Worm (Caenorhabditis elegans) whole organism, L2 larva: ENCODE results near the gene E02A10.4.

ENCODE experiments used
- C34F6.9 ChIP-seq: fragments of 150-350 bp; optimal IDR thresholded peaks from 2 replicates; lab custom pipeline; 2014; ENCODE audit warnings: missing biosample characterization, missing genetic modification characterization
- ZK546.5 ChIP-seq: sonication (generic microtip); optimal IDR thresholded peaks from 2 replicates; lab custom pipeline; 2017; ENCODE audit warnings: missing biosample characterization, missing genetic modification characterization
- alr-1 ChIP-seq: fragments of 150-350 bp; optimal IDR thresholded peaks from 2 replicates; lab custom pipeline; 2014; ENCODE audit warnings: missing biosample characterization, missing genetic modification characterization
- ama-1 ChIP-seq: fragments of 150-350 bp; optimal IDR thresholded peaks from 2 replicates; lab custom pipeline; 2018; ENCODE audit warnings: inconsistent platforms
- crh-2 ChIP-seq: sonication (generic microtip); optimal IDR thresholded peaks from 2 replicates; lab custom pipeline; 2017; ENCODE audit warnings: missing biosample characterization, missing genetic modification characterization
- dmd-4 ChIP-seq: sonication (generic microtip); optimal IDR thresholded peaks from 2 replicates; lab custom pipeline; 2017; ENCODE audit warnings: missing biosample characterization, missing genetic modification characterization
- egl-27 ChIP-seq: sonication (generic microtip); optimal IDR thresholded peaks from 3 replicates; lab custom pipeline; 2017; ENCODE audit warnings: missing biosample characterization, missing genetic modification reagents, missing genetic modification characterization
- elt-1 ChIP-seq: fragments of 150-350 bp; optimal IDR thresholded peaks from 2 replicates; lab custom pipeline; 2014; ENCODE audit warnings: missing biosample characterization, missing genetic modification characterization
- elt-3 ChIP-seq: sonication (generic microtip); optimal IDR thresholded peaks from 2 replicates; lab custom pipeline; 2017; ENCODE audit warnings: missing biosample characterization, missing genetic modification characterization
- fos-1 ChIP-seq: fragments of 150-350 bp; optimal IDR thresholded peaks from 2 replicates; lab custom pipeline; 2014; ENCODE audit warnings: missing biosample characterization, missing genetic modification characterization
- lin-11 ChIP-seq: fragments of 150-350 bp; sonication (generic microtip); optimal IDR thresholded peaks from 2 replicates; lab custom pipeline; 2014; ENCODE audit warnings: missing biosample characterization, missing genetic modification characterization, inconsistent platforms, mixed read lengths
- lin-13 ChIP-seq: fragments of 150-350 bp; optimal IDR thresholded peaks from 2 replicates; lab custom pipeline; 2014; ENCODE audit warnings: missing biosample characterization, missing genetic modification reagents, missing genetic modification characterization
- lsy-2 ChIP-seq, 2 experiments: fragments of 150-350 bp in 1 of 2; sonication (generic microtip) in 1 of 2; optimal IDR thresholded peaks; 2 replicates each; lab custom pipeline; 2014 to 2017; ENCODE audit warnings: missing biosample characterization in 2 of 2, missing genetic modification characterization in 2 of 2
- mbf-1 ChIP-seq: sonication (generic microtip); optimal IDR thresholded peaks from 2 replicates; lab custom pipeline; 2017; ENCODE audit warnings: missing biosample characterization, missing genetic modification characterization
- mdl-1 ChIP-seq, 2 experiments: fragments of 150-350 bp in 1 of 2; sonication (generic microtip) in 1 of 2; optimal IDR thresholded peaks; 2 replicates each; lab custom pipeline; 2017; ENCODE audit warnings: missing biosample characterization in 2 of 2, missing genetic modification characterization in 2 of 2
- nhr-10 ChIP-seq: sonication (generic microtip); optimal IDR thresholded peaks from 2 replicates; lab custom pipeline; 2017; ENCODE audit warnings: missing biosample characterization, missing genetic modification characterization
- nhr-11 ChIP-seq: fragments of 150-350 bp; optimal IDR thresholded peaks from 2 replicates; lab custom pipeline; 2014; ENCODE audit warnings: missing biosample characterization, missing genetic modification characterization
- nhr-12 ChIP-seq: fragments of 150-350 bp; optimal IDR thresholded peaks from 2 replicates; lab custom pipeline; 2014; ENCODE audit warnings: missing biosample characterization, missing genetic modification characterization
- nhr-129 ChIP-seq: fragments of 150-350 bp; optimal IDR thresholded peaks from 2 replicates; lab custom pipeline; 2014; ENCODE audit warnings: missing biosample characterization, missing genetic modification characterization
- nhr-21 ChIP-seq: fragments of 150-350 bp; optimal IDR thresholded peaks from 2 replicates; lab custom pipeline; 2014; ENCODE audit warnings: missing biosample characterization, missing genetic modification characterization
- nhr-23 ChIP-seq: fragments of 150-350 bp; optimal IDR thresholded peaks from 2 replicates; lab custom pipeline; 2014; ENCODE audit warnings: missing biosample characterization, missing genetic modification reagents, missing genetic modification characterization
- nhr-6 ChIP-seq: fragments of 150-350 bp; optimal IDR thresholded peaks from 2 replicates; lab custom pipeline; 2014; ENCODE audit warnings: missing biosample characterization, missing genetic modification characterization
- nhr-77 ChIP-seq: fragments of 150-350 bp; optimal IDR thresholded peaks from 2 replicates; lab custom pipeline; 2014; ENCODE audit warnings: missing biosample characterization, missing genetic modification characterization
- sem-4 ChIP-seq: fragments of 150-350 bp; optimal IDR thresholded peaks from 2 replicates; lab custom pipeline; 2014; ENCODE audit warnings: missing biosample characterization, missing genetic modification reagents, missing genetic modification characterization
- skn-1 ChIP-seq: sonication (generic microtip); optimal IDR thresholded peaks from 2 replicates; lab custom pipeline; 2017; ENCODE audit warnings: missing biosample characterization, missing genetic modification characterization
- sma-3 ChIP-seq: sonication (generic microtip); optimal IDR thresholded peaks from 2 replicates; lab custom pipeline; 2016; ENCODE audit warnings: missing genetic modification reagents, missing genetic modification characterization, missing compliant biosample characterization
- sma-9 ChIP-seq, 2 experiments: fragments of 150-350 bp in 1 of 2; sonication (generic microtip) in 1 of 2; optimal IDR thresholded peaks; 2 replicates each; lab custom pipeline; 2014 to 2016; ENCODE audit warnings: missing genetic modification characterization in 2 of 2, mild to moderate bottlenecking in 1 of 2, missing biosample characterization in 1 of 2, missing compliant biosample characterization in 1 of 2, missing genetic modification reagents in 1 of 2, moderate library complexity in 1 of 2
- unc-39 ChIP-seq: fragments of 150-350 bp; optimal IDR thresholded peaks from 2 replicates; lab custom pipeline; 2014; ENCODE audit warnings: missing biosample characterization, missing genetic modification characterization
- unc-62 ChIP-seq: fragments of 150-350 bp; optimal IDR thresholded peaks from 2 replicates; lab custom pipeline; 2014; ENCODE audit warnings: missing biosample characterization, missing genetic modification reagents, missing genetic modification characterization
- zag-1 ChIP-seq: fragments of 150-350 bp; optimal IDR thresholded peaks from 2 replicates; lab custom pipeline; 2014; ENCODE audit warnings: missing biosample characterization, missing genetic modification characterization
- ztf-1 ChIP-seq: fragments of 200-800 bp; sonication (Bioruptor generic); conservative IDR thresholded peaks from 2 replicates; pipeline ENCODE4 v1.3.6; 2022; ENCODE audit warnings: missing genetic modification characterization, missing compliant biosample characterization
- ztf-11 ChIP-seq: sonication (generic microtip); optimal IDR thresholded peaks from 2 replicates; lab custom pipeline; 2017; ENCODE audit warnings: missing biosample characterization, missing genetic modification characterization
- ztf-4 ChIP-seq: fragments of 150-350 bp; optimal IDR thresholded peaks from 2 replicates; lab custom pipeline; 2014; ENCODE audit warnings: missing biosample characterization, missing genetic modification characterization

E02A10.4 gene

ce11 chrV:12567850-12568249 lies at the start of gene E02A10.4:
Gene E02A10.4 (minus strand): TSS chrV:12567950.
- TF ChIP-seq sma-9 (GFP tag; optimal IDR thresholded peaks at IDR 0.05; lab: Kevin White, UChicago) (no peak), sma-9 (tag; optimal IDR thresholded peaks at IDR 0.05; lab: Kevin White, UChicago) (no peak), fos-1 (tag; lab: Kevin White, UChicago) (no peak), mdl-1 (tag; optimal IDR thresholded peaks at IDR 0.05; lab: Kevin White, UChicago) (no peak), nhr-129 (tag; lab: Kevin White, UChicago) (no peak), C34F6.9 (no peak), ztf-1 (GFP tag; lab: Robert Waterston, UW) (no peak), elt-3 (tag; lab: Kevin White, UChicago) (no peak), lin-11 (tag; lab: Kevin White, UChicago) (no peak), ZK546.5 (tag; lab: Kevin White, UChicago) (no peak), ama-1 (lab: Kevin White, UChicago) (no peak), nhr-77 (tag; lab: Kevin White, UChicago) (no peak), nhr-11 (tag; lab: Kevin White, UChicago) (no peak), egl-27 (tag; lab: Kevin White, UChicago) (no peak), sma-3 (GFP tag; lab: Kevin White, UChicago) (no peak), dmd-4 (tag; lab: Kevin White, UChicago) (no peak)

- TF ChIP-seq nhr-10 (tag; lab: Kevin White, UChicago): no peak
- TF ChIP-seq ztf-4: no peak
- TF ChIP-seq C34F6.9: no peak
- no peak for TF ChIP-seq nhr-12
- TF ChIP-seq ZK546.5 (tag; lab: Kevin White, UChicago): no peak
- TF ChIP-seq fos-1 (tag; lab: Kevin White, UChicago): no peak
Observed at ce11 chrV:12612118-12612517, 44.4 kb upstream of the E02A10.4 start, which contains the start of gene cyc-2.2. Gene cyc-2.2 (minus strand): TSS chrV:12612218.

- TF ChIP-seq sma-3 (GFP tag; lab: Kevin White, UChicago) (no peak), lin-11 (tag; lab: Kevin White, UChicago) (no peak), elt-3 (tag; lab: Kevin White, UChicago) (no peak), ztf-4 (no peak), nhr-129 (tag; lab: Kevin White, UChicago) (no peak)
Observed at ce11 chrV:12611029-12611428, 43.3 kb upstream of the E02A10.4 start, which contains the start of gene cubn-1. Gene cubn-1 (plus strand): TSS chrV:12611329.

ce11 chrV:12609526-12609925 lies 41.8 kb upstream of the E02A10.4 start, which contains the start of gene ZC116.1:
Gene ZC116.1 (plus strand): TSS chrV:12609826.
- TF ChIP-seq nhr-23 (tag; lab: Kevin White, UChicago): no peak
- no peak for TF ChIP-seq ama-1 (lab: Kevin White, UChicago)
- no peak for TF ChIP-seq elt-1 (tag; lab: Kevin White, UChicago)

- TF ChIP-seq nhr-6 (tag; lab: Kevin White, UChicago) (no peak), alr-1 (tag; lab: Kevin White, UChicago) (no peak), lsy-2 (tag; optimal IDR thresholded peaks at IDR 0.05; lab: Kevin White, UChicago) (no peak), unc-39 (no peak), mdl-1 (tag; optimal IDR thresholded peaks at IDR 0.05; lab: Kevin White, UChicago) (no peak), sem-4 (tag; lab: Kevin White, UChicago) (no peak), crh-2 (tag; lab: Kevin White, UChicago) (no peak), skn-1 (no peak), unc-62 (no peak), mbf-1 (no peak), sma-9 (GFP tag; optimal IDR thresholded peaks at IDR 0.05; lab: Kevin White, UChicago) (no peak), sma-9 (tag; optimal IDR thresholded peaks at IDR 0.05; lab: Kevin White, UChicago) (no peak), ztf-11 (tag; lab: Kevin White, UChicago) (no peak), sma-3 (GFP tag; lab: Kevin White, UChicago) (no peak), lin-13 (GFP tag; lab: Kevin White, UChicago) (no peak), nhr-21 (no peak), zag-1 (no peak), lin-11 (tag; lab: Kevin White, UChicago) (no peak)
- TF ChIP-seq, all 48 proteins: peak for 0
Observed at ce11 chrV:12608857-12609256, 41.1 kb upstream of the E02A10.4 start, which contains the start of gene ZC116.5. Gene ZC116.5 (minus strand): TSS chrV:12608957.
